Worm (Caenorhabditis elegans) whole organism, young adult: ENCODE measurements around the gene C29F7.3.

Experiments used
- B0035.1 ChIP-seq: sonication (generic microtip); optimal IDR thresholded peaks from 2 replicates; lab custom pipeline; 2016; ENCODE audit warnings: missing genetic modification characterization, mild to moderate bottlenecking, missing compliant biosample characterization, missing genotype, missing genetic modification reagents
- F39B2.1 ChIP-seq: fragments of 200-800 bp; sonication (Bioruptor generic); IDR thresholded peaks from 2 replicates; pipeline ENCODE4 v1.3.6; 2022; ENCODE audit warnings: missing genetic modification reagents, missing genetic modification characterization, missing compliant biosample characterization
- F57A8.1 ChIP-seq: fragments of 200-800 bp; sonication (Bioruptor generic); optimal IDR thresholded peaks from 2 replicates; lab custom pipeline; 2018; ENCODE audit warnings: mild to moderate bottlenecking, missing genetic modification characterization, moderate library complexity, missing compliant biosample characterization
- F57C9.4 ChIP-seq: sonication (generic microtip); optimal IDR thresholded peaks from 2 replicates; lab custom pipeline; 2017; ENCODE audit warnings: mild to moderate bottlenecking, missing genetic modification characterization, missing compliant biosample characterization
- akir-1 ChIP-seq: fragments of 200-800 bp; sonication (Bioruptor generic); optimal IDR thresholded peaks from 2 replicates; lab custom pipeline; 2018; ENCODE audit warnings: mild to moderate bottlenecking, missing genetic modification characterization, moderate library complexity, missing compliant biosample characterization
- aptf-2 ChIP-seq: fragments of 200-800 bp; sonication (Bioruptor generic); conservative IDR thresholded peaks from 2 replicates; pipeline ENCODE4 v1.3.6; 2022; ENCODE audit warnings: missing genetic modification reagents, missing genetic modification characterization, missing compliant biosample characterization
- attf-3 ChIP-seq: fragments of 200-800 bp; sonication (Bioruptor generic); conservative IDR thresholded peaks from 2 replicates; pipeline ENCODE4 v1.3.6; 2022; ENCODE audit warnings: missing genetic modification reagents, missing genetic modification characterization, missing compliant biosample characterization
- attf-6 ChIP-seq: fragments of 200-800 bp; sonication (Bioruptor generic); IDR thresholded peaks from 2 replicates; pipeline ENCODE4 v1.3.6; 2022; ENCODE audit warnings: missing genetic modification reagents, missing genetic modification characterization, missing compliant biosample characterization
- bed-1 ChIP-seq: fragments of 200-800 bp; sonication (Bioruptor generic); IDR thresholded peaks from 2 replicates; pipeline ENCODE4 v1.3.6; 2022; ENCODE audit warnings: missing genetic modification reagents, missing genetic modification characterization, missing compliant biosample characterization
- cebp-1 ChIP-seq, 2 experiments: fragments of 200-800 bp in 1 of 2; sonication (Bioruptor generic) in 1 of 2; sonication (generic microtip) in 1 of 2; IDR thresholded peaks in 1 of 2; optimal IDR thresholded peaks in 1 of 2; 2 replicates each; pipeline versions ENCODE4 v1.3.6 to Lab custom; 2017 to 2022; ENCODE audit warnings: missing compliant biosample characterization in 2 of 2, missing genetic modification characterization in 2 of 2, mild to moderate bottlenecking in 1 of 2, missing genetic modification reagents in 1 of 2, moderate library complexity in 1 of 2
- ceh-40 ChIP-seq: fragments of 200-800 bp; sonication (Bioruptor generic); IDR thresholded peaks from 2 replicates; pipeline ENCODE4 v1.3.6; 2022; ENCODE audit warnings: missing genetic modification characterization, missing compliant biosample characterization
- chd-7 ChIP-seq: sonication (generic microtip); optimal IDR thresholded peaks from 2 replicates; lab custom pipeline; 2016; ENCODE audit warnings: mild to moderate bottlenecking, missing genetic modification characterization, moderate library complexity, missing compliant biosample characterization
- dpl-1 ChIP-seq: fragments of 150-350 bp; optimal IDR thresholded peaks from 2 replicates; lab custom pipeline; 2014; ENCODE audit warnings: missing biosample characterization, missing genetic modification reagents, missing genetic modification characterization
- efl-1 ChIP-seq: fragments of 150-350 bp; optimal IDR thresholded peaks from 2 replicates; lab custom pipeline; 2014; ENCODE audit warnings: missing biosample characterization, missing genetic modification reagents, missing genetic modification characterization
- egrh-3 ChIP-seq: fragments of 200-800 bp; sonication (Bioruptor generic); IDR thresholded peaks from 2 replicates; pipeline ENCODE4 v1.3.6; 2022; ENCODE audit warnings: missing genetic modification reagents, missing genetic modification characterization, missing compliant biosample characterization
- fkh-3 ChIP-seq: sonication (generic microtip); optimal IDR thresholded peaks from 2 replicates; lab custom pipeline; 2016; ENCODE audit warnings: mild to moderate bottlenecking, missing genetic modification characterization, missing compliant biosample characterization
- lsl-1 ChIP-seq: fragments of 200-800 bp; sonication (Bioruptor generic); optimal IDR thresholded peaks from 2 replicates; lab custom pipeline; 2018; ENCODE audit warnings: mild to moderate bottlenecking, missing genetic modification characterization, moderate library complexity, missing compliant biosample characterization
- madf-3 ChIP-seq: fragments of 200-800 bp; sonication (Bioruptor generic); IDR thresholded peaks from 2 replicates; pipeline ENCODE4 v1.3.6; 2022; ENCODE audit warnings: missing genetic modification reagents, missing genetic modification characterization, missing compliant biosample characterization
- mes-4 ChIP-seq: sonication (generic microtip); optimal IDR thresholded peaks from 2 replicates; lab custom pipeline; 2016; ENCODE audit warnings: missing genotype, missing genetic modification characterization, missing compliant biosample characterization
- nfyb-1 ChIP-seq: fragments of 200-800 bp; sonication (Bioruptor generic); IDR thresholded peaks from 2 replicates; pipeline ENCODE4 v1.3.6; 2022; ENCODE audit warnings: missing genetic modification reagents, missing genetic modification characterization, missing compliant biosample characterization
- nhr-120 ChIP-seq: fragments of 200-800 bp; sonication (Bioruptor generic); IDR thresholded peaks from 2 replicates; pipeline ENCODE4 v1.3.6; 2022; ENCODE audit warnings: missing genetic modification characterization, missing compliant biosample characterization
- nhr-27 ChIP-seq: fragments of 200-800 bp; sonication (Bioruptor generic); optimal IDR thresholded peaks from 2 replicates; lab custom pipeline; 2018; ENCODE audit warnings: mild to moderate bottlenecking, missing genetic modification characterization, moderate library complexity, missing compliant biosample characterization
- pha-4 ChIP-seq: fragments of 150-350 bp; sonication (generic microtip); optimal IDR thresholded peaks from 2 replicates; lab custom pipeline; 2014; ENCODE audit warnings: missing biosample characterization, missing genetic modification reagents, missing genetic modification characterization
- repo-1 ChIP-seq: sonication (generic microtip); optimal IDR thresholded peaks from 2 replicates; lab custom pipeline; 2017; ENCODE audit warnings: mild to moderate bottlenecking, missing genetic modification characterization, missing compliant biosample characterization
- sdz-38 ChIP-seq: sonication (generic microtip); optimal IDR thresholded peaks from 2 replicates; lab custom pipeline; 2016; ENCODE audit warnings: missing genotype, missing genetic modification characterization, missing compliant biosample characterization
- snpc-1.3 ChIP-seq: sonication (generic microtip); optimal IDR thresholded peaks from 2 replicates; lab custom pipeline; 2017; ENCODE audit warnings: missing genetic modification characterization, mild to moderate bottlenecking, missing compliant biosample characterization, antibody characterized with exemption, moderate library complexity, missing genotype, missing genetic modification reagents; ENCODE audit not compliant: insufficient read depth
- sptf-2 ChIP-seq: fragments of 200-800 bp; sonication (Bioruptor generic); optimal IDR thresholded peaks from 2 replicates; lab custom pipeline; 2018; ENCODE audit warnings: mild to moderate bottlenecking, missing genetic modification characterization, missing compliant biosample characterization
- tbp1 ChIP-seq: fragments of 200-800 bp; sonication (Bioruptor generic); optimal IDR thresholded peaks from 2 replicates; lab custom pipeline; 2018; ENCODE audit warnings: mild to moderate bottlenecking, missing genetic modification characterization, missing compliant biosample characterization
- unc-130 ChIP-seq: sonication (generic microtip); optimal IDR thresholded peaks from 2 replicates; lab custom pipeline; 2016; ENCODE audit warnings: missing genetic modification reagents, missing genetic modification characterization, missing compliant biosample characterization
- zfh-2 ChIP-seq: fragments of 200-800 bp; sonication (Bioruptor generic); conservative IDR thresholded peaks from 2 replicates; pipeline ENCODE4 v1.3.6; 2022; ENCODE audit warnings: missing genetic modification reagents, missing genetic modification characterization, missing compliant biosample characterization
- ztf-18 ChIP-seq: sonication (generic microtip); optimal IDR thresholded peaks from 2 replicates; lab custom pipeline; 2016; ENCODE audit warnings: missing genotype, mild to moderate bottlenecking, missing genetic modification characterization, missing compliant biosample characterization
- ztf-22 ChIP-seq: fragments of 200-800 bp; sonication (Bioruptor generic); optimal IDR thresholded peaks from 2 replicates; lab custom pipeline; 2018; ENCODE audit warnings: mild to moderate bottlenecking, missing genetic modification characterization, moderate library complexity, missing compliant biosample characterization
- ztf-28 ChIP-seq: fragments of 200-800 bp; sonication (Bioruptor generic); IDR thresholded peaks from 2 replicates; pipeline ENCODE4 v1.3.6; 2022; ENCODE audit warnings: missing genetic modification reagents, missing genetic modification characterization, missing compliant biosample characterization
- ztf-6 ChIP-seq: fragments of 200-800 bp; sonication (Bioruptor generic); IDR thresholded peaks from 2 replicates; pipeline ENCODE4 v1.3.6; 2022; ENCODE audit warnings: missing genetic modification reagents, missing genetic modification characterization, missing compliant biosample characterization

Gene C29F7.3

ce11 chrX:13380988-13381742 lies 38.6 kb downstream of the C29F7.3 start:
- TF ChIP-seq attf-3 (GFP tag; lab: Robert Waterston, UW) (no peak), F57A8.1 (GFP tag; lab: Kevin White, UChicago) (no peak), zfh-2 (no peak), ztf-6 (GFP tag; lab: Robert Waterston, UW) (no peak), ztf-18 (tag; lab: Kevin White, UChicago) (no peak), ztf-28 (GFP tag; lab: Robert Waterston, UW) (no peak), repo-1 (tag; lab: Kevin White, UChicago) (no peak), pha-4 (tag; lab: Kevin White, UChicago) (no peak), cebp-1 (GFP tag; IDR thresholded peaks at IDR 0.05; lab: Robert Waterston, UW) (no peak), cebp-1 (tag; optimal IDR thresholded peaks at IDR 0.05; lab: Kevin White, UChicago) (no peak), ceh-40 (no peak), F39B2.1 (GFP tag; lab: Robert Waterston, UW) (no peak), chd-7 (tag; lab: Kevin White, UChicago) (no peak), akir-1 (GFP tag; lab: Kevin White, UChicago) (no peak), B0035.1 (no peak), nfyb-1 (GFP tag; lab: Robert Waterston, UW) (no peak), madf-3 (GFP tag; lab: Robert Waterston, UW) (no peak), unc-130 (GFP tag; lab: Kevin White, UChicago) (no peak)

- TF ChIP-seq efl-1 (GFP tag; lab: Kevin White, UChicago): no peak
- TF ChIP-seq ztf-22 (GFP tag; lab: Kevin White, UChicago): no peak
- no peak for TF ChIP-seq snpc-1.3 (tag; lab: Kevin White, UChicago)
- no peak for TF ChIP-seq fkh-3
- no peak for TF ChIP-seq nhr-120 (GFP tag; lab: Robert Waterston, UW)
- TF ChIP-seq bed-1 (GFP tag; lab: Robert Waterston, UW): no peak
- no peak for TF ChIP-seq sdz-38
- TF ChIP-seq lsl-1 (GFP tag; lab: Kevin White, UChicago): no peak
- no peak for TF ChIP-seq chd-7 (tag; lab: Kevin White, UChicago)
- no peak for TF ChIP-seq tbp1
- TF ChIP-seq F57C9.4: no peak
- TF ChIP-seq repo-1 (tag; lab: Kevin White, UChicago): no peak
- no peak for TF ChIP-seq nhr-27 (tag; lab: Kevin White, UChicago)
Measured at ce11 chrX:13379072-13379471, 40.7 kb downstream of the C29F7.3 start.

- no peak for TF ChIP-seq aptf-2 (GFP tag; lab: Robert Waterston, UW)
- no peak for TF ChIP-seq sptf-2 (GFP tag; lab: Kevin White, UChicago)
Measured at ce11 chrX:13376851-13377250, 42.9 kb downstream of the C29F7.3 start, which contains the start of the genes C49F8.14 and gem-1. TSS of gene C49F8.14 (minus strand) at chrX:13376949. TSS of gene gem-1 (minus strand) at chrX:13376992.

ce11 chrX:13376185-13376584 lies 43.5 kb downstream of the C29F7.3 start:
- TF ChIP-seq egrh-3 (peak; percentile 48; the same call in 1 of the 2 replicates), mes-4 (tag; lab: Kevin White, UChicago) (no peak), zfh-2 (peak; percentile 78), attf-6 (GFP tag; lab: Robert Waterston, UW) (no peak), dpl-1 (GFP tag; lab: Kevin White, UChicago) (no peak), chd-7 (tag; lab: Kevin White, UChicago) (no peak)
